Worm (Caenorhabditis elegans) whole organism, early embryonic: ENCODE data around the gene T01D1.7.

Source experiments
- F13C5.2 ChIP-seq: sonication (generic microtip); optimal IDR thresholded peaks from 2 replicates; lab custom pipeline; 2017; ENCODE audit warnings: mild to moderate bottlenecking, missing genetic modification characterization, inconsistent platforms, missing compliant biosample characterization
- ceh-36 ChIP-seq: sonication (generic microtip); optimal IDR thresholded peaks from 2 replicates; lab custom pipeline; 2016; ENCODE audit warnings: missing genetic modification characterization, inconsistent platforms, missing compliant biosample characterization
- ets-7 ChIP-seq: sonication (generic microtip); optimal IDR thresholded peaks from 2 replicates; lab custom pipeline; 2016; ENCODE audit warnings: missing genotype, missing genetic modification characterization, missing compliant biosample characterization
- flt-1 ChIP-seq: fragments of 200-800 bp; sonication (Bioruptor generic); IDR thresholded peaks from 2 replicates; pipeline ENCODE4 v1.3.6; 2022; ENCODE audit warnings: missing genetic modification characterization, missing compliant biosample characterization
- hnd-1 ChIP-seq: sonication (generic microtip); optimal IDR thresholded peaks from 2 replicates; lab custom pipeline; 2016; ENCODE audit warnings: missing genetic modification characterization, missing compliant biosample characterization
- scrt-1 ChIP-seq: fragments of 200-800 bp; sonication (Bioruptor generic); IDR thresholded peaks from 2 replicates; pipeline ENCODE4 v1.3.6; 2022; ENCODE audit warnings: missing genetic modification characterization, missing compliant biosample characterization
- tbx-11 ChIP-seq: fragments of 200-800 bp; sonication (Bioruptor generic); IDR thresholded peaks from 2 replicates; pipeline ENCODE4 v1.3.6; 2022; ENCODE audit warnings: missing genetic modification characterization, missing compliant biosample characterization

- TF ChIP-seq flt-1 (GFP tag; lab: Robert Waterston, UW) (no peak), tbx-11 (no peak), scrt-1 (GFP tag; lab: Robert Waterston, UW) (no peak), ceh-36 (tag; lab: Kevin White, UChicago) (no peak), hnd-1 (no peak), ets-7 (tag; lab: Kevin White, UChicago) (no peak), F13C5.2 (tag; lab: Kevin White, UChicago) (no peak)
Observed at ce11 chrII:194458-194857, 20.9 kb upstream of the T01D1.7 start, which contains the start of gene abu-11.
